Worm (Caenorhabditis elegans) whole organism, late embryonic: ENCODE measurements around the gene C07B5.4.

Source experiments
- C38D4.7 ChIP-seq: fragments of 200-800 bp; sonication (Bioruptor generic); optimal IDR thresholded peaks from 2 replicates; lab custom pipeline; 2018; ENCODE audit warnings: mild to moderate bottlenecking, missing genetic modification characterization, moderate library complexity, missing compliant biosample characterization
- F13H6.1 ChIP-seq: sonication (generic microtip); optimal IDR thresholded peaks from 2 replicates; lab custom pipeline; 2016; ENCODE audit warnings: missing genetic modification characterization, missing compliant biosample characterization
- T23F11.4 ChIP-seq: fragments of 200-800 bp; sonication (Bioruptor generic); optimal IDR thresholded peaks from 2 replicates; lab custom pipeline; 2018; ENCODE audit warnings: mild to moderate bottlenecking, missing genetic modification characterization, missing compliant biosample characterization
- Y22D7AL.16 ChIP-seq: sonication (generic microtip); optimal IDR thresholded peaks from 2 replicates; lab custom pipeline; 2016; ENCODE audit warnings: missing genetic modification characterization, missing compliant biosample characterization
- ceh-14 ChIP-seq: sonication (generic microtip); optimal IDR thresholded peaks from 2 replicates; lab custom pipeline; 2016; ENCODE audit warnings: missing genotype, missing genetic modification characterization, missing compliant biosample characterization
- ceh-18 ChIP-seq: sonication (generic microtip); optimal IDR thresholded peaks from 2 replicates; lab custom pipeline; 2016; ENCODE audit warnings: missing genetic modification characterization, missing compliant biosample characterization
- ceh-2 ChIP-seq: sonication (generic microtip); optimal IDR thresholded peaks from 2 replicates; lab custom pipeline; 2016; ENCODE audit warnings: missing genotype, missing genetic modification characterization, missing compliant biosample characterization
- ceh-24 ChIP-seq: sonication (generic microtip); optimal IDR thresholded peaks from 2 replicates; lab custom pipeline; 2016; ENCODE audit warnings: mild to moderate bottlenecking, missing genetic modification characterization, missing compliant biosample characterization
- ceh-30 ChIP-seq: fragments of 150-350 bp; optimal IDR thresholded peaks from 2 replicates; lab custom pipeline; 2014; ENCODE audit warnings: missing biosample characterization, missing genetic modification characterization
- ceh-31 ChIP-seq: sonication (generic microtip); optimal IDR thresholded peaks from 2 replicates; lab custom pipeline; 2016; ENCODE audit warnings: missing genetic modification characterization, missing compliant biosample characterization
- ceh-34 ChIP-seq: sonication (generic microtip); optimal IDR thresholded peaks from 2 replicates; lab custom pipeline; 2016; ENCODE audit warnings: mild to moderate bottlenecking, missing genetic modification characterization, missing compliant biosample characterization
- ceh-45 ChIP-seq: fragments of 200-800 bp; sonication (Bioruptor generic); IDR thresholded peaks from 2 replicates; pipeline ENCODE4 v1.3.6; 2022; ENCODE audit warnings: missing genetic modification reagents, missing genetic modification characterization, missing compliant biosample characterization
- ceh-6 ChIP-seq: fragments of 200-800 bp; sonication (Bioruptor generic); optimal IDR thresholded peaks from 2 replicates; lab custom pipeline; 2018; ENCODE audit warnings: mild to moderate bottlenecking, missing genetic modification characterization, missing compliant biosample characterization
- dmd-4 ChIP-seq: sonication (generic microtip); optimal IDR thresholded peaks from 2 replicates; lab custom pipeline; 2016; ENCODE audit warnings: borderline replicate concordance, missing genetic modification characterization, missing compliant biosample characterization
- elt-4 ChIP-seq: sonication (generic microtip); optimal IDR thresholded peaks from 2 replicates; lab custom pipeline; 2016; ENCODE audit warnings: missing genetic modification characterization, missing compliant biosample characterization
- eyg-1 ChIP-seq: sonication (generic microtip); optimal IDR thresholded peaks from 2 replicates; lab custom pipeline; 2016; ENCODE audit warnings: missing genotype, missing genetic modification characterization, missing compliant biosample characterization
- fax-1 ChIP-seq: sonication (generic microtip); optimal IDR thresholded peaks from 2 replicates; lab custom pipeline; 2016; ENCODE audit warnings: missing genotype, missing genetic modification characterization, missing compliant biosample characterization
- fkh-10 ChIP-seq: fragments of 150-350 bp; optimal IDR thresholded peaks from 2 replicates; lab custom pipeline; 2014; ENCODE audit warnings: missing biosample characterization, missing genetic modification reagents, missing genetic modification characterization
- fkh-6 ChIP-seq: sonication (generic microtip); optimal IDR thresholded peaks from 2 replicates; lab custom pipeline; 2016; ENCODE audit warnings: missing genetic modification characterization, missing compliant biosample characterization
- gmeb-2 ChIP-seq: sonication (generic microtip); optimal IDR thresholded peaks from 2 replicates; lab custom pipeline; 2016; ENCODE audit warnings: missing genetic modification characterization, inconsistent platforms, missing compliant biosample characterization
- hlh-15 ChIP-seq: sonication (generic microtip); optimal IDR thresholded peaks from 2 replicates; lab custom pipeline; 2016; ENCODE audit warnings: missing genetic modification characterization, missing compliant biosample characterization
- hlh-30 ChIP-seq: sonication (generic microtip); optimal IDR thresholded peaks from 2 replicates; lab custom pipeline; 2017; ENCODE audit warnings: antibody characterized with exemption, missing genetic modification characterization, missing compliant biosample characterization; ENCODE audit not compliant: insufficient read depth
- lim-6 ChIP-seq: sonication (generic microtip); optimal IDR thresholded peaks from 2 replicates; lab custom pipeline; 2016; ENCODE audit warnings: missing genetic modification characterization, missing compliant biosample characterization
- madf-2 ChIP-seq: sonication (generic microtip); optimal IDR thresholded peaks from 2 replicates; lab custom pipeline; 2017; ENCODE audit warnings: missing genetic modification characterization, missing compliant biosample characterization
- mec-3 ChIP-seq: sonication (generic microtip); optimal IDR thresholded peaks from 2 replicates; lab custom pipeline; 2016; ENCODE audit warnings: borderline replicate concordance, missing genetic modification characterization, missing compliant biosample characterization
- nhr-11 ChIP-seq: fragments of 150-350 bp; optimal IDR thresholded peaks from 2 replicates; lab custom pipeline; 2014; ENCODE audit warnings: missing biosample characterization, missing genetic modification characterization
- npax-4 ChIP-seq: sonication (generic microtip); optimal IDR thresholded peaks from 2 replicates; lab custom pipeline; 2016; ENCODE audit warnings: missing genetic modification characterization, missing compliant biosample characterization
- odd-2 ChIP-seq: sonication (generic microtip); optimal IDR thresholded peaks from 2 replicates; lab custom pipeline; 2017; ENCODE audit warnings: antibody characterized with exemption, mild to moderate bottlenecking, missing genetic modification characterization, missing compliant biosample characterization
- pax-1 ChIP-seq: fragments of 150-350 bp; optimal IDR thresholded peaks from 2 replicates; lab custom pipeline; 2014; ENCODE audit warnings: missing biosample characterization, missing genetic modification characterization
- pha-4 ChIP-seq: fragments of 150-350 bp; optimal IDR thresholded peaks from 2 replicates; lab custom pipeline; 2018; ENCODE audit warnings: missing biosample characterization, missing genetic modification reagents, missing genetic modification characterization
- pros-1 ChIP-seq: fragments of 150-350 bp; optimal IDR thresholded peaks from 2 replicates; lab custom pipeline; 2014; ENCODE audit warnings: missing biosample characterization, missing genetic modification reagents, missing genetic modification characterization
- rnt-1 ChIP-seq: sonication (generic microtip); optimal IDR thresholded peaks from 2 replicates; lab custom pipeline; 2016; ENCODE audit warnings: missing genetic modification characterization, missing compliant biosample characterization
- sdc-2 ChIP-seq: sonication (generic microtip); optimal IDR thresholded peaks from 2 replicates; lab custom pipeline; 2016; ENCODE audit warnings: missing genotype, missing genetic modification characterization, missing compliant biosample characterization
- sox-4 ChIP-seq: sonication (generic microtip); optimal IDR thresholded peaks from 2 replicates; lab custom pipeline; 2017; ENCODE audit warnings: mild to moderate bottlenecking, missing genetic modification characterization, inconsistent platforms, missing compliant biosample characterization
- syd-9 ChIP-seq: sonication (generic microtip); optimal IDR thresholded peaks from 2 replicates; lab custom pipeline; 2016; ENCODE audit warnings: mild to moderate bottlenecking, missing genetic modification characterization, moderate library complexity, missing compliant biosample characterization
- tbx-2 ChIP-seq: sonication (generic microtip); optimal IDR thresholded peaks from 2 replicates; lab custom pipeline; 2016; ENCODE audit warnings: missing genetic modification characterization, missing compliant biosample characterization
- tbx-7 ChIP-seq: sonication (generic microtip); optimal IDR thresholded peaks from 2 replicates; lab custom pipeline; 2016; ENCODE audit warnings: missing genotype, missing genetic modification characterization, missing compliant biosample characterization
- unc-42 ChIP-seq: sonication (generic microtip); optimal IDR thresholded peaks from 2 replicates; lab custom pipeline; 2016; ENCODE audit warnings: missing genotype, missing genetic modification characterization, missing compliant biosample characterization
- unc-55 ChIP-seq: sonication (generic microtip); optimal IDR thresholded peaks from 2 replicates; lab custom pipeline; 2017; ENCODE audit warnings: missing biosample characterization, missing genetic modification reagents, missing genetic modification characterization
- zip-5 ChIP-seq: sonication (generic microtip); optimal IDR thresholded peaks from 2 replicates; lab custom pipeline; 2016; ENCODE audit warnings: missing genetic modification characterization, missing compliant biosample characterization
- ztf-16 ChIP-seq: sonication (generic microtip); optimal IDR thresholded peaks from 2 replicates; lab custom pipeline; 2017; ENCODE audit warnings: missing genetic modification characterization, missing compliant biosample characterization

C07B5.4 gene

ce11 chrX:9531640-9532039 is 2.2 kb downstream of the C07B5.4 start:
- no peak for TF ChIP-seq zip-5 (tag; lab: Kevin White, UChicago)
- TF ChIP-seq ceh-18 (tag; lab: Kevin White, UChicago) = no peak
- TF ChIP-seq hlh-15 = no peak
- TF ChIP-seq ceh-14 (tag; lab: Kevin White, UChicago) = no peak
- no peak for TF ChIP-seq C38D4.7 (GFP tag; lab: Kevin White, UChicago)
- no peak for TF ChIP-seq gmeb-2 (tag; lab: Kevin White, UChicago)
- no peak for TF ChIP-seq lim-6 (tag; lab: Kevin White, UChicago)
- no peak for TF ChIP-seq F13H6.1
- no peak for TF ChIP-seq tbx-7
- no peak for TF ChIP-seq ceh-30 (tag; lab: Kevin White, UChicago)
- TF ChIP-seq hlh-30 = no peak
- TF ChIP-seq fkh-10 (GFP tag; lab: Kevin White, UChicago) = no peak
- no peak for TF ChIP-seq dmd-4 (tag; lab: Kevin White, UChicago)
- no peak for TF ChIP-seq ceh-31 (tag; lab: Kevin White, UChicago)
- no peak for TF ChIP-seq nhr-11 (tag; lab: Kevin White, UChicago)
- TF ChIP-seq npax-4 (tag; lab: Kevin White, UChicago) = no peak
- no peak for TF ChIP-seq mec-3 (tag; lab: Kevin White, UChicago)

- TF ChIP-seq rnt-1 (tag; lab: Kevin White, UChicago) (no peak), odd-2 (tag; lab: Kevin White, UChicago) (no peak), ceh-18 (tag; lab: Kevin White, UChicago) (no peak), pros-1 (tag; lab: Kevin White, UChicago) (no peak), pax-1 (tag; lab: Kevin White, UChicago) (no peak), unc-55 (GFP tag; lab: Kevin White, UChicago) (no peak), ceh-45 (no peak), sdc-2 (tag; lab: Kevin White, UChicago) (no peak), F13H6.1 (no peak), madf-2 (tag; lab: Kevin White, UChicago) (no peak), ztf-16 (tag; lab: Kevin White, UChicago) (no peak), C38D4.7 (GFP tag; lab: Kevin White, UChicago) (no peak), sox-4 (tag; lab: Kevin White, UChicago) (no peak), elt-4 (no peak)
Observed at ce11 chrX:9536008-9536407, 6.5 kb downstream of the C07B5.4 start.

- TF ChIP-seq ceh-45 = no peak
- TF ChIP-seq ceh-6 = no peak
- no peak for TF ChIP-seq unc-55 (GFP tag; lab: Kevin White, UChicago)
- no peak for TF ChIP-seq Y22D7AL.16
- TF ChIP-seq T23F11.4 = no peak
- no peak for TF ChIP-seq ceh-24
- no peak for TF ChIP-seq eyg-1
- no peak for TF ChIP-seq tbx-2 (tag; lab: Kevin White, UChicago)
- no peak for TF ChIP-seq ceh-18 (tag; lab: Kevin White, UChicago)
- no peak for TF ChIP-seq lim-6 (tag; lab: Kevin White, UChicago)
- TF ChIP-seq syd-9 = no peak
- TF ChIP-seq ceh-2 (tag; lab: Kevin White, UChicago) = no peak
- TF ChIP-seq C38D4.7 (GFP tag; lab: Kevin White, UChicago) = no peak
- TF ChIP-seq tbx-7 = no peak
- no peak for TF ChIP-seq unc-42 (tag; lab: Kevin White, UChicago)
- no peak for TF ChIP-seq fkh-6
- no peak for TF ChIP-seq fax-1 (tag; lab: Kevin White, UChicago)
- no peak for TF ChIP-seq ceh-34 (tag; lab: Kevin White, UChicago)
- TF ChIP-seq pha-4 (tag; lab: Kevin White, UChicago) = no peak
Observed at ce11 chrX:9536665-9537064, 7.2 kb downstream of the C07B5.4 start, which contains the start of gene C07B5.8. Gene C07B5.8, minus strand, starts transcription at chrX:9536765.
